Worm (Caenorhabditis elegans): ENCODE measurements around the gene ZC116.1.

ZC116.1 gene

ce11 chrV:12658142-12658541, 48.5 kb downstream of the ZC116.1 start, which contains the start of gene W05B10.6:
W05B10.6 (minus strand) TSS chrV:12658242.
- no peak for TF ChIP-seq unc-62 (GFP tag; optimal IDR thresholded peaks at IDR 0.05)
- no peak for TF ChIP-seq sptf-1 (tag; optimal IDR thresholded peaks at IDR 0.05)
- TF ChIP-seq zip-4 (GFP tag; optimal IDR thresholded peaks at IDR 0.05): no peak
- TF ChIP-seq ceh-63 (GFP tag; optimal IDR thresholded peaks at IDR 0.05): no peak
- TF ChIP-seq nhr-84 (tag; optimal IDR thresholded peaks at IDR 0.05): no peak
- TF ChIP-seq egl-27 (tag; optimal IDR thresholded peaks at IDR 0.05): no peak
- TF ChIP-seq C04F5.9 (tag; optimal IDR thresholded peaks at IDR 0.05): no peak
- TF ChIP-seq nhr-20 (tag; optimal IDR thresholded peaks at IDR 0.05): no peak
- TF ChIP-seq ama-1 (optimal IDR thresholded peaks at IDR 0.05): no peak
- TF ChIP-seq nhr-71 (tag; optimal IDR thresholded peaks at IDR 0.05): no peak

ce11 chrV:12659426-12659825, 49.8 kb downstream of the ZC116.1 start, which contains the start of gene ccch-3:
ccch-3 (minus strand) TSS chrV:12659687.
- TF ChIP-seq mdl-1 (tag; optimal IDR thresholded peaks at IDR 0.05): peak in 1 of 2 experiments; percentile 59
- no peak for TF ChIP-seq ces-1 (GFP tag; optimal IDR thresholded peaks at IDR 0.05)
- TF ChIP-seq lin-13 (GFP tag; optimal IDR thresholded peaks at IDR 0.05): peak; percentile 72
- TF ChIP-seq elt-2 (tag; optimal IDR thresholded peaks at IDR 0.05): no peak
- TF ChIP-seq unc-98 (GFP tag; IDR thresholded peaks at IDR 0.05): no peak
- peak; percentile 6 for TF ChIP-seq fos-1 (tag; optimal IDR thresholded peaks at IDR 0.05)
- TF ChIP-seq lsy-2 (tag; optimal IDR thresholded peaks at IDR 0.05): peak; percentile 79 to 88
- TF ChIP-seq sox-4 (tag; optimal IDR thresholded peaks at IDR 0.05): peak; percentile 54
- TF ChIP-seq ets-5 (GFP tag; IDR thresholded peaks at IDR 0.05): no peak
- peak; percentile 72 to 80 for TF ChIP-seq efl-1 (optimal IDR thresholded peaks at IDR 0.05)
- peak; percentile 78 to 97 for TF ChIP-seq efl-1 (GFP tag; optimal IDR thresholded peaks at IDR 0.05 in 1 of 2)
- no peak for TF ChIP-seq mef-2 (tag; optimal IDR thresholded peaks at IDR 0.05)
- peak; percentile 80 for TF ChIP-seq nhr-47 (tag; optimal IDR thresholded peaks at IDR 0.05)
- peak; percentile 78 for TF ChIP-seq unc-130 (tag; optimal IDR thresholded peaks at IDR 0.05)
- peak; percentile 3 for TF ChIP-seq jun-1 (tag; optimal IDR thresholded peaks at IDR 0.05)
- TF ChIP-seq tlp-1 (tag; optimal IDR thresholded peaks at IDR 0.05): no peak
- TF ChIP-seq fkh-10 (GFP tag; optimal IDR thresholded peaks at IDR 0.05): peak; percentile 17
- TF ChIP-seq nhr-19 (GFP tag; conservative IDR thresholded peaks at IDR 0.05): peak; percentile 77
- TF ChIP-seq zip-4 (GFP tag; optimal IDR thresholded peaks at IDR 0.05): no peak
- TF ChIP-seq hlh-17 (GFP tag; optimal IDR thresholded peaks at IDR 0.05; ENCODE audit: borderline replicate concordance): no peak
- peak; percentile 5 for TF ChIP-seq nhr-77 (tag; optimal IDR thresholded peaks at IDR 0.05)
- peak; percentile 45 for TF ChIP-seq vab-15 (tag; optimal IDR thresholded peaks at IDR 0.05)
- TF ChIP-seq pqm-1 (tag; optimal IDR thresholded peaks at IDR 0.05): no peak
- no peak for TF ChIP-seq unc-62 (GFP tag; optimal IDR thresholded peaks at IDR 0.05)
- TF ChIP-seq hlh-4 (tag; optimal IDR thresholded peaks at IDR 0.05): no peak
- no peak for TF ChIP-seq ceh-63 (GFP tag; optimal IDR thresholded peaks at IDR 0.05)
- peak; percentile 90 for TF ChIP-seq lin-14 (GFP tag; optimal IDR thresholded peaks at IDR 0.05)
- peak; percentile 34 for TF ChIP-seq ztf-4 (tag; optimal IDR thresholded peaks at IDR 0.05)
- peak; percentile 84 for TF ChIP-seq nhr-71 (tag; optimal IDR thresholded peaks at IDR 0.05)
- TF ChIP-seq dpl-1 (GFP tag; optimal IDR thresholded peaks at IDR 0.05): peak; percentile 63 to 83 (median 81)
- no peak for TF ChIP-seq nhr-12 (tag; optimal IDR thresholded peaks at IDR 0.05)
- TF ChIP-seq blmp-1 (tag; optimal IDR thresholded peaks at IDR 0.05): peak; percentile 66
- no peak for TF ChIP-seq nhr-11 (tag; optimal IDR thresholded peaks at IDR 0.05)
- peak; percentile 43 for TF ChIP-seq irx-1 (tag; optimal IDR thresholded peaks at IDR 0.05)
- 0 out of 2 replicates have a peak, but pooled peaks have one; percentile 30 for TF ChIP-seq grh-1 (GFP tag; IDR thresholded peaks at IDR 0.05)
- no peak for TF ChIP-seq nhr-28 (tag; optimal IDR thresholded peaks at IDR 0.05)
- no peak for TF ChIP-seq ceh-88 (GFP tag; IDR thresholded peaks at IDR 0.05)
- no peak for TF ChIP-seq mab-9 (GFP tag; IDR thresholded peaks at IDR 0.05)
- peak; percentile 76 to 86 for TF ChIP-seq lin-35 (GFP tag; optimal IDR thresholded peaks at IDR 0.05)
- TF ChIP-seq Y116A8C.19 (tag; optimal IDR thresholded peaks at IDR 0.05; ENCODE audit: borderline replicate concordance): no peak
- TF ChIP-seq nhr-85 (tag): peak; percentile 86
- peak; percentile 42 for TF ChIP-seq C04F5.9 (tag; optimal IDR thresholded peaks at IDR 0.05)
- TF ChIP-seq fkh-8 (tag; optimal IDR thresholded peaks at IDR 0.05): peak; percentile 70
- TF ChIP-seq rnt-1 (tag; optimal IDR thresholded peaks at IDR 0.05): peak; percentile 79
- TF ChIP-seq xbp-1 (tag; optimal IDR thresholded peaks at IDR 0.05): peak; percentile 80
- peak; percentile 82 for TF ChIP-seq mep-1 (tag; optimal IDR thresholded peaks at IDR 0.05)
- TF ChIP-seq ama-1 (optimal IDR thresholded peaks at IDR 0.05): no peak

Measured in whole organism, L1 larva.